Fruit fly (Drosophila melanogaster) Kc167 (cell line): ENCODE results near the gene CG13876.

Experiments used
- h ChIP-seq: fragments of >200 bp; optimal IDR thresholded peaks from 3 replicates; lab custom pipeline; 2018; ENCODE audit warnings: missing external identifiers
- psq ChIP-seq: fragments of >200 bp; optimal IDR thresholded peaks from 2 replicates; lab custom pipeline; 2017; ENCODE audit warnings: missing external identifiers
- ttk ChIP-seq: sonication (Bioruptor generic); optimal IDR thresholded peaks from 2 replicates; lab custom pipeline; 2017; ENCODE audit warnings: missing external identifiers

DNA sequence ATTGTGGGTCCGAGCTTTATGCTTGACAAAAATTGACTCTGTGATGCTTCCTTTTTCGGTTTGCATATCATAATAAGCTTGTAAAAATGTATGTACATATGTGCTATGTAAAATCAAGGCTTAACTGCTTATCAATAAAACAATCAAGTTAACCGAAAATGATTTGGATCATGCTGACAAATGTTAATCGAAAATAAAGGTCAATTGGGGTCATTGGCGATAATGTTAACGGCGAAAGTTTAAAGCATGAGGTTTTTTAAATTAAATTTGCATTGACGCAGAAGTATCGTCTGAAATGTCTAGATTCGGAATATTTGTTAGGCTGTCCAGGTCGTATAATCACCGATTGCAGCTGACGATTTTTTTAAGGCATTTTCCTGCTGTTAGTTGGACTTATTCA is 10.4 kb downstream of the CG13876 start, which contains the start of gene Kaz1-ORFB:
- no peak for TF ChIP-seq psq (lab: Kevin White, UChicago)
- TF ChIP-seq h = no peak
- TF ChIP-seq ttk (lab: Kevin White, UChicago) = no peak
